Fruit fly (Drosophila melanogaster): ENCODE results near the gene Tmf.
A peak's percentile ranks its signal among the peaks of the same experiment; 100 is the strongest.

dm6 chrX:6859756-6860412, 15.7 kb downstream of the Tmf start:
- TF ChIP-seq lilli (GFP tag; optimal IDR thresholded peaks at IDR 0.05) (peak; percentile 90), lola (GFP tag; optimal IDR thresholded peaks at IDR 0.05) (peak in 1 of 3 experiments; percentile 38), caup (GFP tag; optimal IDR thresholded peaks at IDR 0.05; ENCODE audit: severe bottlenecking) (peak; percentile 73), kni (GFP tag; optimal IDR thresholded peaks at IDR 0.05) (peak; percentile 41), oc (tag; optimal IDR thresholded peaks at IDR 0.05) (no peak), crc (GFP tag; optimal IDR thresholded peaks at IDR 0.05) (peak; percentile 73), CG1832 (GFP tag; optimal IDR thresholded peaks at IDR 0.05) (no peak), tin (GFP tag; optimal IDR thresholded peaks at IDR 0.05) (peak; percentile 80), B-H1 (GFP tag; IDR thresholded peaks at IDR 0.05) (peak; percentile 58), CG8478 (optimal IDR thresholded peaks at IDR 0.05) (no peak)

Measured in whole organism, embryonic.